Worm (Caenorhabditis elegans) whole organism, early embryonic: ENCODE data around the gene asps-1.

Experiments used
- aly-1 ChIP-seq: sonication (generic microtip); optimal IDR thresholded peaks from 2 replicates; lab custom pipeline; 2016; ENCODE audit warnings: missing genetic modification characterization, missing compliant biosample characterization
- ama-1 ChIP-seq: fragments of 150-350 bp; optimal IDR thresholded peaks from 2 replicates; lab custom pipeline; 2014
- ceh-13 ChIP-seq: fragments of 200-800 bp; sonication (Bioruptor generic); optimal IDR thresholded peaks from 2 replicates; lab custom pipeline; 2018; ENCODE audit warnings: mild to moderate bottlenecking, missing genetic modification characterization, missing compliant biosample characterization
- ets-7 ChIP-seq: sonication (generic microtip); optimal IDR thresholded peaks from 2 replicates; lab custom pipeline; 2016; ENCODE audit warnings: missing genotype, missing genetic modification characterization, missing compliant biosample characterization
- flt-1 ChIP-seq: fragments of 200-800 bp; sonication (Bioruptor generic); IDR thresholded peaks from 2 replicates; pipeline ENCODE4 v1.3.6; 2022; ENCODE audit warnings: missing genetic modification characterization, missing compliant biosample characterization
- hmg-4 ChIP-seq: fragments of 200-800 bp; sonication (Bioruptor generic); optimal IDR thresholded peaks from 2 replicates; lab custom pipeline; 2018; ENCODE audit warnings: mild to moderate bottlenecking, missing genetic modification characterization, missing compliant biosample characterization
- hnd-1 ChIP-seq: sonication (generic microtip); optimal IDR thresholded peaks from 2 replicates; lab custom pipeline; 2016; ENCODE audit warnings: missing genetic modification characterization, missing compliant biosample characterization
- scrt-1 ChIP-seq: fragments of 200-800 bp; sonication (Bioruptor generic); IDR thresholded peaks from 2 replicates; pipeline ENCODE4 v1.3.6; 2022; ENCODE audit warnings: missing genetic modification characterization, missing compliant biosample characterization
- tbx-11 ChIP-seq: fragments of 200-800 bp; sonication (Bioruptor generic); IDR thresholded peaks from 2 replicates; pipeline ENCODE4 v1.3.6; 2022; ENCODE audit warnings: missing genetic modification characterization, missing compliant biosample characterization
- tbx-37 ChIP-seq: fragments of 200-800 bp; sonication (Bioruptor generic); conservative IDR thresholded peaks from 2 replicates; pipeline ENCODE4 v1.3.6; 2022; ENCODE audit warnings: missing genetic modification reagents, missing genetic modification characterization, missing compliant biosample characterization

DNA sequence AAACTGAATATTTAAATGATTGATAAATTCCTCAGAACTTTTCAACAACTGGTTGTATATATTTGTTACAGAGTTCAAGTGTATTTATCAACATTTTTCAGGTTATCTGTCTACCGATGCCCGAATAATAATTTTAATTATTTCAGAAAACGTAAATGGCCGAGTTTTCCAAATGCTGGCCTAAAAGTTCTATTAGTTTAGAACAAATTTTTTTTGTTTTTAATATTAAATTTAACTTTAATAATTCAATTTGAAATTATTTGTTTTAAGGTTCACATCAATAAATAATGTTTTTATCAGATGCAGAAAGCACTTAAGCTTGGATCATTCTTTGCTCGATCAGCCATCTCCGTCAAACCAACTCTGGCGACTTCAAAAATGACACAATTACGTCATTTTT lies 2.8 kb downstream of the asps-1 start, which contains the start of gene trx-2:
- TF ChIP-seq ceh-13 (GFP tag; lab: Kevin White, UChicago) (no peak), hnd-1 (tag; lab: Kevin White, UChicago) (no peak), aly-1 (tag; lab: Kevin White, UChicago) (no peak), ama-1 (no peak), tbx-11 (no peak), flt-1 (GFP tag; lab: Robert Waterston, UW) (no peak), scrt-1 (GFP tag; lab: Robert Waterston, UW) (no peak), hmg-4 (GFP tag; lab: Kevin White, UChicago) (no peak), tbx-37 (GFP tag; lab: Robert Waterston, UW) (no peak), ets-7 (no peak)
